Worm (Caenorhabditis elegans): ENCODE measurements around the gene pals-33.

Gene pals-33

DNA sequence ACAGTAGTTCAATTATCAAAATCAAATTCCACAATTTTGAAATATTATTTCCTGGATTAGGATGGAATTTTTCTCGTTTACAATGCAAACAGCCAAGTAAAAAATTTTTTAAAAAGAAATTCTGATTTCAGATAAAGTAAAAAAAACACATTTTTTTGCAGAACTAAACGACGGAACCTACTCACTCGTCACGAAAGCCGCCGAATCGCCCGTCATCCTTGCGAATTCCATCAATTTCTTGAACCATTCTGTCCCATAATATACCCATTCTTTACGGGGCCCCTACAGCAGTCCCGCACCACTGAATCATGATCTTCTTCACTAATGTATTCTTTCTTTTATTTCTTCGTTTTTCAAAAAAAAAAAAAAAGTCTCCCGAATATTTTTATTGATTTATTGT is 39.0 kb downstream of the pals-33 start:
- TF ChIP-seq ceh-43 (GFP tag; optimal IDR thresholded peaks at IDR 0.05), result no peak
- no peak for TF ChIP-seq mep-1 (tag; optimal IDR thresholded peaks at IDR 0.05)
- no peak for TF ChIP-seq zip-8 (tag; optimal IDR thresholded peaks at IDR 0.05)
- TF ChIP-seq lsy-2 (tag; optimal IDR thresholded peaks at IDR 0.05), result no peak
- no peak for TF ChIP-seq nhr-12 (tag; optimal IDR thresholded peaks at IDR 0.05)
- TF ChIP-seq blmp-1 (tag; optimal IDR thresholded peaks at IDR 0.05), result no peak
- TF ChIP-seq nhr-2 (tag; optimal IDR thresholded peaks at IDR 0.05), result no peak
- TF ChIP-seq mls-2 (tag; optimal IDR thresholded peaks at IDR 0.05), result no peak
- no peak for TF ChIP-seq elt-1 (tag; optimal IDR thresholded peaks at IDR 0.05; ENCODE audit: borderline replicate concordance, insufficient read depth)
- no peak for TF ChIP-seq drap-1 (GFP tag; optimal IDR thresholded peaks at IDR 0.05)
- TF ChIP-seq ztf-11 (tag; optimal IDR thresholded peaks at IDR 0.05), result no peak
- no peak for TF ChIP-seq lin-32 (GFP tag; optimal IDR thresholded peaks at IDR 0.05)
- no peak for TF ChIP-seq snpc-4 (tag; optimal IDR thresholded peaks at IDR 0.05)
- no peak for TF ChIP-seq nhr-28 (tag; optimal IDR thresholded peaks at IDR 0.05)
- TF ChIP-seq sptf-1 (tag; optimal IDR thresholded peaks at IDR 0.05), result no peak
- no peak for TF ChIP-seq cnd-1 (tag; optimal IDR thresholded peaks at IDR 0.05)
- TF ChIP-seq hlh-1 (tag; optimal IDR thresholded peaks at IDR 0.05), result no peak
- TF ChIP-seq bed-3 (GFP tag; optimal IDR thresholded peaks at IDR 0.05), result no peak
- TF ChIP-seq nhr-237 (tag; optimal IDR thresholded peaks at IDR 0.05), result no peak

DNA sequence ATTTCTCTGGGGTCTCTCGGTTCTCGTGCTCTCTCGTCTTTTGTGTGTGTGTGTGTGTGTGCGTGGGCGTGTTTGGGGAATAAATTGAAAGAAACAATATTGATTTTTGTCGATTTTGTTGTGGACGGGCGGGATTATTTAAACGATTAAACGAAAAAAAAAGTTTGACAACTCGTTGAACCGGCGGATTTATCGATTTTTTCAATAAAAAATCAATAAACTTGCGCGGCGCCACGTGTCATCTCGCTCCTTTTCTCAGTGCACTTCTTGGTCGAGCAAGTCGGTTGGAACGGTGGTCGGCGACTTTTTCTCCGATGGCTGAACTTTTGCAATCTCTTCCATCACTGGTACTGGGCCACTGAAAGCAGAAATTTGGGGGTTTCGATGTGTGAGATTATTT is 39.8 kb downstream of the pals-33 start:
- TF ChIP-seq ceh-83 (GFP tag; optimal IDR thresholded peaks at IDR 0.05) (no peak), sem-2 (GFP tag; optimal IDR thresholded peaks at IDR 0.05) (no peak), flh-1 (GFP tag; optimal IDR thresholded peaks at IDR 0.05) (no peak), sptf-1 (tag; optimal IDR thresholded peaks at IDR 0.05) (no peak), lsy-2 (tag; optimal IDR thresholded peaks at IDR 0.05) (no peak)

DNA sequence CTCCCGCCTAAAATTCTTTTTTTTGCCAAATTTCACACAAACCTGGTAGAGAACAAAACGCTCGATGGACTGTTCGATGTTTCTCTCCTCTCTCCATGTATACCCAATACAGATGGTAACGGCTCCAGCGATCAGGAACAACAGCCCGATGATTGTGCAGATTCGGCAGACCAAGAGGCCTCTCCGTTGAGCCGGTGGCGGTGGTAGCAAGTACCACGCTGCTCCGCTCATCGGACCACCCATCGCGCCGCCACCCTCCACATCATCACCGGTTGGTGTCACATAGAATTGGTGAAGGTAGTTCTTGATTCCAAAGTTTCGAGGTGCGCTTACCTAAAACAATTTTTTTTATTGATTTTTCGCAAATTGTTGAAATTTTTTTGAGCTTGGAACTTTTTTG is 41.6 kb downstream of the pals-33 start:
- no peak for TF ChIP-seq bed-3 (GFP tag; optimal IDR thresholded peaks at IDR 0.05)
- no peak for TF ChIP-seq tbx-8 (GFP tag; optimal IDR thresholded peaks at IDR 0.05)

DNA sequence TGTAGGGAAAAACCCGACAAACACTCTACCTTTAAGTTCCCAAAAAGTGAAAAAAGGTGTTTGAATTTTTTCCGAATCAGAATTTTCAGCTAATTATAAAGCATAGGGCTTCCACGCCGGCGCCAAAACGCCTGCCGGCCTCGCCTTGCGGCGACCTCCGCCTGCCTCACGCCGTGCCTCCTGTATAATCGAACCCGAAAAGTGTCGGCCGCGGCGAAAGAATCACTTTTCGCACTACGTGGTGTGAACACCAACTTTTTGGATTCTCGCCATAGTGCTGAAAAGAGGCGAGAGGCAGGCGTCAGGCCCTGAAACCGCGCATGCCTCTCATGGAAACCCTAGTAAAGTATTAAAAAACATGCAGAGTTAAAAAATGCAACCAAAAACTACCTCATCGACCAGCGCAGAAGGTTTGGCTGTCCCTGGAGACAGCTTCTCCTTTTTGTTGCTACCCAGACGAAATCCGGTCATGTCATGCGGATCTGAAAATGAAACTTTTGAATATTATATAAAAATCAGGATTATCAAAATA is 42.4 kb downstream of the pals-33 start, which contains the start of gene nrsn-1:
Gene nrsn-1, minus strand, starts transcription at position 482 of the 532 bp plus-strand sequence.
- TF ChIP-seq lin-32 (GFP tag; optimal IDR thresholded peaks at IDR 0.05) (no peak), bed-3 (GFP tag; optimal IDR thresholded peaks at IDR 0.05) (no peak), unc-120 (tag; optimal IDR thresholded peaks at IDR 0.05; ENCODE audit: poor library complexity, severe bottlenecking) (no peak), mls-2 (tag; optimal IDR thresholded peaks at IDR 0.05) (no peak), drap-1 (GFP tag; optimal IDR thresholded peaks at IDR 0.05) (no peak), nhr-12 (tag; optimal IDR thresholded peaks at IDR 0.05) (no peak), tbx-8 (GFP tag; optimal IDR thresholded peaks at IDR 0.05) (no peak), unc-39 (tag; optimal IDR thresholded peaks at IDR 0.05) (no peak), nhr-237 (tag; optimal IDR thresholded peaks at IDR 0.05) (no peak), cnd-1 (tag; optimal IDR thresholded peaks at IDR 0.05) (no peak), sptf-1 (tag; optimal IDR thresholded peaks at IDR 0.05) (no peak)

DNA sequence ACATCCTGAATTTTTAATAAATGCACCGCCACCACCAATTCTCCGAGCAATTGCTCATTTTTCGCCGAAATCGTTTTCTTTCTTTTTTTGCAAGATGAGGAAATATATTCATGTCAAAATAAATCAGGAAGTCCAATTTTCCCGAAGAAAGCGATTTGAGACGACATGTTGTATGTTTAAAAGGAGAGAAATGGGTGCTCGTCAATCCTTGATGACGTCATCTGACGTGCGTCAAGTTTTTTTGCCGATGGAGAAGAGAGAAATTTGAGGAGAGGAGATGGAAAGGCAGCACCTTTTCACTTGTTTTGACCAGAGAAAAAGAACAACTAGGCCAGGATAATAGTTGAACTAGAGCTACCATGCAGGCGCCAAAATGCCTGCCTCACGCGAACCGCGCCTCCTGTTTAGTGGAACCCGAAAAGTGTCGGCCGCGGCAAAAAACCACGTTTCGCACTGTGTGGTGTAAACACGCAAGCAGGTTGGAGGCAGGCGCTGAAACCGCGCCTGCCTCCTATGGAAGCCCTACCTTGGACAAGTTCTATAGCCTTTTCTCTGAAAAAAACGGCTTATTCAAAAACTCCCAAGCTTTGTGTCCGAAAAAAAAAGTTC is 43.2 kb downstream of the pals-33 start:
- no peak for TF ChIP-seq ham-2 (GFP tag; optimal IDR thresholded peaks at IDR 0.05)
- TF ChIP-seq unc-39 (tag; optimal IDR thresholded peaks at IDR 0.05), result no peak
- TF ChIP-seq unc-62 (GFP tag; optimal IDR thresholded peaks at IDR 0.05), result peak; percentile 40
- TF ChIP-seq nhr-28 (tag; optimal IDR thresholded peaks at IDR 0.05), result no peak
- TF ChIP-seq pha-4 (tag; optimal IDR thresholded peaks at IDR 0.05), result no peak
- TF ChIP-seq nhr-76 (tag; optimal IDR thresholded peaks at IDR 0.05), result no peak
- no peak for TF ChIP-seq blmp-1 (tag; optimal IDR thresholded peaks at IDR 0.05)
- TF ChIP-seq ces-1 (GFP tag; optimal IDR thresholded peaks at IDR 0.05), result peak; percentile 10

DNA sequence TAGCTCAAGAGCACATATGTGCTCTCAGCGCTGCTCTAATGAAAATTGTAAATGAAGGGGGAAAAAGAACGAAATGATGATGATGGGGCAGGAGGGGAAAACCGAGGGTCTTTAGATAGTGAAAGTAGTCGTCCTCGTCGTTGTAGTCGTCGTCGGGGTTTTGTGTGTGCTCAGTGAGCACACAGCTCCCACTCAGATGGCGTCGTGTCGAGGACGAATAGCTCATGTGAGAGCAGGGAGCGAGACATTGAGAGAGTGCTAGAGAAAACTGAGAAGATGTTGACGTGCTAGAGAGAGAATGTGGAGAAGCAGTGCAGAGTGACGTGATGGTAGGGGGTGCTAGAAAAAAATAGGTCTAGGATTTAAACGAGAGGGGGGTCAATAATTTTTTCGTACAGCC is 44.6 kb downstream of the pals-33 start:
- peak; percentile 27 for TF ChIP-seq ces-1 (GFP tag; optimal IDR thresholded peaks at IDR 0.05)
- no peak for TF ChIP-seq pha-4 (tag; optimal IDR thresholded peaks at IDR 0.05)

Measured in whole organism, mixed stage, embryonic.